Worm (Caenorhabditis elegans) whole organism, L4 larva: Measurements from ENCODE around the gene VM106R.1.

Experiments
- daf-19 ChIP-seq: fragments of 200-800 bp; sonication (Bioruptor generic); conservative IDR thresholded peaks from 2 replicates; pipeline ENCODE4 v1.3.6; 2022; ENCODE audit warnings: missing genetic modification characterization, missing compliant biosample characterization
- pqm-1 ChIP-seq: sonication (generic microtip); optimal IDR thresholded peaks from 2 replicates; lab custom pipeline; 2017; ENCODE audit warnings: missing biosample characterization, missing genetic modification characterization

DNA sequence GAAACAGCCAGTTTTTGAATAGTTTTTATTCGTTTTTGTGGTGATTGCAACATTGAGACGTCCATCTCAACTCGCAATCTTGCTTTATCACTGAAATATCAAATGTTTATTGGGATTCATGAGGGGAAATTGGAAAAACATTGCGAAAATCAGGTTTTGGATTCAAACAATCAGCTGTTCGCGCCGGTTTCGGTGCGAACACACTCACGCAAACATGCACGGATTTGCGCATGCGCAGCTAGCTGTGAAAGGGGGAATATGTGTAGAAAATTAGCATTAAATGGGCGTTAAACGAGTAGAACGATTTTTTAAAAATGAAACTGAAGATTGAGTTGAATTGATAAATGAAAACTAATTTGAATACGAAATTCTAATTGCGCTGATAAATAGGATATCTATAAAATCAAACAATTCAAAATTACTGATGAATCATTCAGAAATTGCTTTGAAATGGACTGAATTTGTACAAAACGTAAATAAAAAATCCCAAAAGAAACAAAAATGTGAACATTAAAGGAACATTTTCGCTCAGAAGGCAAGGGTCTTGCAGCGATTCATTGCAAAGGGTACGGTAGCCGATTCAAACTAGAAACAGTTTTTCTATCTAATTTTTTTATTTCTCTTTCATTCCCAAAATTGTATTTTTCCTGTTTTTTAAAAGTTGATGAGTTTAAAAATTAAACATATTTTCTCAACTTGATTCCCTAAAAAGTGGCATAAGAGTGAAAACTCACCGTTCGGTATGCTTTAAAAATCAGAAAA is 45.6 kb downstream of the VM106R.1 start, which contains the start of gene ect-2:
- TF ChIP-seq daf-19 (no peak), pqm-1 (no peak)
